Fruit fly (Drosophila melanogaster): Measurements from ENCODE around the gene CG14882.

The CG14882 gene

dm6 chr3R:16485487-16486233 is 42.7 kb downstream of the CG14882 start:
- TF ChIP-seq vri (GFP tag; optimal IDR thresholded peaks at IDR 0.05) = no peak
- TF ChIP-seq cyc (GFP tag; optimal IDR thresholded peaks at IDR 0.05) = no peak
- no peak for TF ChIP-seq Gug (GFP tag; IDR thresholded peaks at IDR 0.05)
- TF ChIP-seq Lpt (GFP tag; optimal IDR thresholded peaks at IDR 0.05) = peak; percentile 28
- TF ChIP-seq CG3032 (tag; optimal IDR thresholded peaks at IDR 0.05) = no peak
- peak; percentile 71 for TF ChIP-seq Eip78C (GFP tag)
- TF ChIP-seq eg (GFP tag; IDR thresholded peaks at IDR 0.05) = peak; percentile 50; the same call in 1 of the 3 replicates
- no peak for TF ChIP-seq CG11294 (GFP tag; IDR thresholded peaks at IDR 0.05)
- no peak for TF ChIP-seq dac (GFP tag; optimal IDR thresholded peaks at IDR 0.05)
- peak; percentile 45 for TF ChIP-seq CG6276 (GFP tag; optimal IDR thresholded peaks at IDR 0.05)
- peak; percentile 24 for TF ChIP-seq achi (GFP tag; optimal IDR thresholded peaks at IDR 0.05)
- TF ChIP-seq CG10669 (GFP tag; optimal IDR thresholded peaks at IDR 0.05) = no peak
- no peak for TF ChIP-seq Hr4 (GFP tag; optimal IDR thresholded peaks at IDR 0.05)
- peak in 1 of 2 experiments; percentile 36 for TF ChIP-seq salr (GFP tag; optimal IDR thresholded peaks at IDR 0.05)
- TF ChIP-seq fkh (GFP tag; optimal IDR thresholded peaks at IDR 0.05) = no peak
- TF ChIP-seq CG8119 (GFP tag; IDR thresholded peaks at IDR 0.05) = peak; percentile 67
- peak; percentile 66 for TF ChIP-seq CG15336 (GFP tag; IDR thresholded peaks at IDR 0.05)
- peak; percentile 30; the same call in 1 of the 3 replicates for TF ChIP-seq CG6163 (GFP tag; IDR thresholded peaks at IDR 0.05)
- TF ChIP-seq CG8319 (GFP tag; optimal IDR thresholded peaks at IDR 0.05) = no peak
- no peak for TF ChIP-seq CG31627 (GFP tag; optimal IDR thresholded peaks at IDR 0.05)
- TF ChIP-seq CG8632 (GFP tag; optimal IDR thresholded peaks at IDR 0.05) = no peak
- peak; percentile 72 for TF ChIP-seq CG32006 (GFP tag; optimal IDR thresholded peaks at IDR 0.05)
- no peak for TF ChIP-seq fd85E (GFP tag; optimal IDR thresholded peaks at IDR 0.05)
- TF ChIP-seq Ets96B (tag; optimal IDR thresholded peaks at IDR 0.05) = no peak
- TF ChIP-seq ss (GFP tag; optimal IDR thresholded peaks at IDR 0.05) = no peak
- no peak for TF ChIP-seq Sox14 (GFP tag; optimal IDR thresholded peaks at IDR 0.05)
- no peak for TF ChIP-seq CG1621 (tag; optimal IDR thresholded peaks at IDR 0.05)

All from whole organism, prepupa.